Fruit fly (Drosophila melanogaster) whole organism, prepupa: ENCODE results near the gene CG4709.

Experiments used
- Blimp-1 ChIP-seq: fragments of 200-800 bp; sonication (Bioruptor generic); optimal IDR thresholded peaks from 3 replicates; lab custom pipeline; 2017; ENCODE audit warnings: missing biosample characterization, missing genetic modification characterization, mild to moderate bottlenecking, moderate library complexity, missing genetic modification reagents
- CG10631 ChIP-seq: fragments of 200-800 bp; sonication (Bioruptor generic); optimal IDR thresholded peaks from 2 replicates; lab custom pipeline; 2016; ENCODE audit warnings: missing biosample characterization, missing genetic modification characterization
- CG10669 ChIP-seq: fragments of 200-800 bp; sonication (Bioruptor generic); optimal IDR thresholded peaks from 3 replicates; lab custom pipeline; 2018; ENCODE audit warnings: missing biosample characterization, mild to moderate bottlenecking, missing genetic modification characterization, moderate library complexity
- CG11762 ChIP-seq: fragments of 200-800 bp; sonication (Bioruptor generic); optimal IDR thresholded peaks from 3 replicates; lab custom pipeline; 2016; ENCODE audit warnings: missing biosample characterization, missing genetic modification characterization; ENCODE audit not compliant: insufficient read depth
- CG11902 ChIP-seq: fragments of 200-800 bp; sonication (Bioruptor generic); optimal IDR thresholded peaks from 3 replicates; lab custom pipeline; 2016; ENCODE audit warnings: missing biosample characterization, missing genetic modification characterization
- CG15336 ChIP-seq: fragments of 200-800 bp; sonication (Bioruptor generic); IDR thresholded peaks from 2 replicates; pipeline ENCODE4 v1.3.6; 2022; ENCODE audit warnings: missing biosample characterization, missing genetic modification characterization
- CG16779 ChIP-seq: fragments of 200-800 bp; sonication (Bioruptor generic); optimal IDR thresholded peaks from 3 replicates; lab custom pipeline; 2017; ENCODE audit warnings: missing biosample characterization, mild to moderate bottlenecking, missing genetic modification characterization
- CG3032 ChIP-seq: fragments of 200-800 bp; optimal IDR thresholded peaks from 2 replicates; lab custom pipeline; 2019; ENCODE audit warnings: missing biosample characterization, mild to moderate bottlenecking, missing genetic modification characterization, moderate library complexity
- CG31627 ChIP-seq: fragments of 200-800 bp; sonication (Bioruptor generic); optimal IDR thresholded peaks from 3 replicates; lab custom pipeline; 2016; ENCODE audit warnings: missing biosample characterization, missing genetic modification characterization
- CG34406 ChIP-seq: fragments of 200-800 bp; sonication (Bioruptor generic); optimal IDR thresholded peaks from 3 replicates; lab custom pipeline; 2016; ENCODE audit warnings: missing biosample characterization, missing genetic modification characterization
- CG3919 ChIP-seq: fragments of 200-800 bp; sonication (Bioruptor generic); optimal IDR thresholded peaks from 3 replicates; lab custom pipeline; 2016; ENCODE audit warnings: missing biosample characterization, missing genetic modification characterization
- CG4318 ChIP-seq: fragments of 200-800 bp; sonication (Bioruptor generic); optimal IDR thresholded peaks from 3 replicates; lab custom pipeline; 2017; ENCODE audit warnings: missing biosample characterization, mild to moderate bottlenecking, missing genetic modification characterization
- CG6163 ChIP-seq: fragments of 200-800 bp; sonication (Bioruptor generic); IDR thresholded peaks from 3 replicates; pipeline ENCODE4 v1.3.6; 2022; ENCODE audit warnings: missing biosample characterization, missing genetic modification characterization
- CG6276 ChIP-seq: fragments of 200-800 bp; sonication (Bioruptor generic); optimal IDR thresholded peaks from 2 replicates; lab custom pipeline; 2017; ENCODE audit warnings: missing biosample characterization, mild to moderate bottlenecking, missing genetic modification characterization
- CG6808 ChIP-seq: fragments of 200-800 bp; sonication (Bioruptor generic); optimal IDR thresholded peaks from 3 replicates; lab custom pipeline; 2017; ENCODE audit warnings: missing biosample characterization, missing genetic modification characterization, mild to moderate bottlenecking, moderate library complexity, missing genetic modification reagents
- CG6854 ChIP-seq: fragments of 200-800 bp; sonication (Bioruptor generic); optimal IDR thresholded peaks from 2 replicates; lab custom pipeline; 2017; ENCODE audit warnings: missing biosample characterization, mild to moderate bottlenecking, missing genetic modification characterization
- CG7368 ChIP-seq: fragments of 200-800 bp; sonication (Bioruptor generic); optimal IDR thresholded peaks from 3 replicates; lab custom pipeline; 2016; ENCODE audit warnings: missing biosample characterization, missing genetic modification characterization
- CG8319 ChIP-seq: fragments of 200-800 bp; sonication (Bioruptor generic); optimal IDR thresholded peaks from 3 replicates; lab custom pipeline; 2016; ENCODE audit warnings: missing biosample characterization, missing genetic modification characterization
- CG8632 ChIP-seq: fragments of 200-800 bp; sonication (Bioruptor generic); optimal IDR thresholded peaks from 3 replicates; lab custom pipeline; 2016; ENCODE audit warnings: missing biosample characterization, missing genetic modification characterization
- CG9139 ChIP-seq: fragments of 200-800 bp; sonication (Bioruptor generic); optimal IDR thresholded peaks from 3 replicates; lab custom pipeline; 2017; ENCODE audit warnings: missing biosample characterization, mild to moderate bottlenecking, missing genetic modification characterization
- Eip75B ChIP-seq: fragments of 200-800 bp; sonication (Bioruptor generic); optimal IDR thresholded peaks from 3 replicates; lab custom pipeline; 2016; ENCODE audit warnings: missing biosample characterization, missing genetic modification characterization
- Eip78C ChIP-seq: fragments of 200-800 bp; sonication (Bioruptor generic); peaks from one replicate; lab custom pipeline; 2016; ENCODE audit warnings: missing biosample characterization, missing genetic modification characterization
- Ets21C ChIP-seq: fragments of 200-800 bp; sonication (Bioruptor generic); optimal IDR thresholded peaks from 3 replicates; lab custom pipeline; 2016; ENCODE audit warnings: missing biosample characterization, missing genetic modification characterization
- Ets96B ChIP-seq: fragments of 200-800 bp; optimal IDR thresholded peaks from 2 replicates; lab custom pipeline; 2019; ENCODE audit warnings: missing biosample characterization, mild to moderate bottlenecking, missing genetic modification characterization, moderate library complexity
- Gug ChIP-seq: fragments of 200-800 bp; sonication (Bioruptor generic); IDR thresholded peaks from 2 replicates; pipeline ENCODE4 v1.3.6; 2022; ENCODE audit warnings: missing biosample characterization, missing genetic modification characterization
- Hr38 ChIP-seq: sonication (Bioruptor generic); optimal IDR thresholded peaks from 2 replicates; lab custom pipeline; 2016; ENCODE audit warnings: missing biosample characterization, missing genetic modification characterization
- Hr39 ChIP-seq: fragments of 200-800 bp; sonication (Bioruptor generic); optimal IDR thresholded peaks from 2 replicates; lab custom pipeline; 2016; ENCODE audit warnings: missing biosample characterization, missing genetic modification characterization
- Hr4 ChIP-seq: fragments of 200-800 bp; sonication (Bioruptor generic); optimal IDR thresholded peaks from 3 replicates; lab custom pipeline; 2016; ENCODE audit warnings: missing biosample characterization, missing genetic modification characterization
- Lpt ChIP-seq: fragments of 200-800 bp; sonication (Bioruptor generic); optimal IDR thresholded peaks from 3 replicates; lab custom pipeline; 2016; ENCODE audit warnings: missing biosample characterization, missing genetic modification characterization
- Met ChIP-seq: fragments of 200-800 bp; sonication (Bioruptor generic); optimal IDR thresholded peaks from 3 replicates; lab custom pipeline; 2016; ENCODE audit warnings: missing biosample characterization, missing genetic modification characterization
- OdsH ChIP-seq: fragments of 200-800 bp; sonication (Bioruptor generic); optimal IDR thresholded peaks from 3 replicates; lab custom pipeline; 2016; ENCODE audit warnings: missing biosample characterization, missing genetic modification characterization
- Smox ChIP-seq: fragments of 200-800 bp; sonication (Bioruptor generic); optimal IDR thresholded peaks from 3 replicates; lab custom pipeline; 2016; ENCODE audit warnings: missing biosample characterization, missing genetic modification characterization
- Sox102F ChIP-seq: fragments of 200-800 bp; sonication (Bioruptor generic); optimal IDR thresholded peaks from 2 replicates; lab custom pipeline; 2016; ENCODE audit warnings: missing biosample characterization, mild to moderate bottlenecking, missing genetic modification characterization
- Sox14 ChIP-seq: fragments of 200-800 bp; sonication (Bioruptor generic); optimal IDR thresholded peaks from 3 replicates; lab custom pipeline; 2016; ENCODE audit warnings: missing biosample characterization, missing genetic modification characterization
- Sox15 ChIP-seq: fragments of 200-800 bp; sonication (Bioruptor generic); optimal IDR thresholded peaks from 3 replicates; lab custom pipeline; 2016; ENCODE audit warnings: missing biosample characterization, missing genetic modification characterization
- acj6 ChIP-seq: fragments of 200-800 bp; sonication (Bioruptor generic); optimal IDR thresholded peaks from 3 replicates; lab custom pipeline; 2016; ENCODE audit warnings: missing biosample characterization, missing genetic modification characterization
- cyc ChIP-seq: fragments of 200-800 bp; sonication (Bioruptor generic); optimal IDR thresholded peaks from 3 replicates; lab custom pipeline; 2016; ENCODE audit warnings: missing biosample characterization, missing genetic modification characterization
- dac ChIP-seq: fragments of 200-800 bp; sonication (Bioruptor generic); optimal IDR thresholded peaks from 2 replicates; lab custom pipeline; 2017; ENCODE audit warnings: missing biosample characterization, mild to moderate bottlenecking, missing genetic modification characterization
- dsx ChIP-seq: fragments of 200-800 bp; optimal IDR thresholded peaks from 3 replicates; lab custom pipeline; 2019; ENCODE audit warnings: missing biosample characterization, mild to moderate bottlenecking, missing genetic modification characterization, moderate library complexity; ENCODE audit not compliant: poor library complexity, severe bottlenecking
- eg ChIP-seq: fragments of 200-800 bp; sonication (Bioruptor generic); IDR thresholded peaks from 3 replicates; pipeline ENCODE4 v1.3.6; 2022; ENCODE audit warnings: missing biosample characterization, missing genetic modification characterization
- esn ChIP-seq: fragments of 200-800 bp; sonication (Bioruptor generic); optimal IDR thresholded peaks from 2 replicates; lab custom pipeline; 2016; ENCODE audit warnings: missing biosample characterization, mild to moderate bottlenecking, missing genetic modification characterization, moderate library complexity
- fd59A ChIP-seq: fragments of 200-800 bp; sonication (Bioruptor generic); optimal IDR thresholded peaks from 2 replicates; lab custom pipeline; 2017; ENCODE audit warnings: missing biosample characterization, mild to moderate bottlenecking, missing genetic modification characterization, missing genetic modification reagents
- fd85E ChIP-seq: fragments of 200-800 bp; sonication (Bioruptor generic); optimal IDR thresholded peaks from 3 replicates; lab custom pipeline; 2016; ENCODE audit warnings: missing biosample characterization, missing genetic modification characterization
- lz ChIP-seq: fragments of 200-800 bp; sonication (Bioruptor generic); optimal IDR thresholded peaks from 3 replicates; lab custom pipeline; 2016; ENCODE audit warnings: missing biosample characterization, missing genetic modification characterization
- net ChIP-seq: fragments of 200-800 bp; sonication (Bioruptor generic); optimal IDR thresholded peaks from 3 replicates; lab custom pipeline; 2016; ENCODE audit warnings: missing biosample characterization, missing genetic modification characterization
- pdm3 ChIP-seq: fragments of 200-800 bp; sonication (Bioruptor generic); optimal IDR thresholded peaks from 3 replicates; lab custom pipeline; 2016; ENCODE audit warnings: missing biosample characterization, missing genetic modification characterization
- salr ChIP-seq, 2 experiments: fragments of 200-800 bp; sonication (Bioruptor generic); optimal IDR thresholded peaks; 3 replicates each; lab custom pipeline; 2016 to 2018; ENCODE audit warnings: missing biosample characterization in 2 of 2, missing genetic modification characterization in 2 of 2, mild to moderate bottlenecking in 1 of 2
- spab ChIP-seq: fragments of 200-800 bp; sonication (Bioruptor generic); optimal IDR thresholded peaks from 2 replicates; lab custom pipeline; 2017; ENCODE audit warnings: missing biosample characterization, mild to moderate bottlenecking, missing genetic modification characterization, missing genetic modification reagents
- svp ChIP-seq: fragments of 200-800 bp; sonication (Bioruptor generic); peaks from one replicate; lab custom pipeline; 2016; ENCODE audit warnings: missing biosample characterization, missing genetic modification characterization
- topi ChIP-seq: fragments of 200-800 bp; sonication (Bioruptor generic); optimal IDR thresholded peaks from 3 replicates; lab custom pipeline; 2016; ENCODE audit warnings: missing biosample characterization, missing genetic modification characterization
- vri ChIP-seq: fragments of 200-800 bp; sonication (Bioruptor generic); optimal IDR thresholded peaks from 3 replicates; lab custom pipeline; 2016; ENCODE audit warnings: missing biosample characterization, mild to moderate bottlenecking, missing genetic modification characterization

CG4709 gene

DNA sequence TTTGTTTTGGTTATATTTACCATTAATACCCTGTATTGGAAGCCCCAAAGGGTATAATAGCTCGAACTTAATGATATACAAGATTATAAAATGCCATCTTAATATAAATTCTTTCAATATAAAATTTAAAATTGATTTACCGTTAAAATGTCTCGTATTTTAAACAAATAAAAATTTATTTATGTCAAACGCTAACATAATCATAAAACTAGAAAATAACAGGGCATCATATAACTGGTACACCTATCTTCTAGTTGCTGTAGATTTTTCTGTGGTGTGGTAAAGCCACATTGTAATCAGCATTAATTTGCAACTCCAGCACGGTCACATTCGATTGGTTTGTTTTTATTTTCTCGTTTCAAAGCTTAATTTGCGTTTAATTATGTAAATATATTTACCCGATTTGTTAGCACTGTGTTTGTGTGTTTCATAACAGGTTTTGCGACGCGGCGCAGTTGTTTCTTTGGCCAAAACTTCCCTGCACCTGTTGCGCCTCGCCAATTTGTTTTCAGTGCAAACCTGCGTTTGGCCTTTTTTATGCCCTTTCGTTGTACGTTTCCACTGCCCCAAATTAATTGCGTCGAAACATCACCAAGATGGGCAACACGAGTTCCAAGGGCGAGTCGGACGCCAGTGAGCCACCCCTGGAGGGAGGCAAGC, 3.0 kb downstream of the CG4709 start, which contains the start of the genes CG4658 and CG5846:
Gene CG4658, plus strand, starts transcription at position 140 of the 660 bp plus-strand sequence.
Gene CG5846, minus strand, starts transcription at position 245 of the 660 bp plus-strand sequence.
- TF ChIP-seq Blimp-1 (GFP tag; lab: Kevin White, UChicago) (peak; percentile 60), CG3919 (GFP tag; lab: Kevin White, UChicago) (peak; percentile 94), CG6808 (GFP tag; lab: Kevin White, UChicago) (peak; percentile 74), OdsH (GFP tag; lab: Kevin White, UChicago) (peak; percentile 96), CG3032 (tag; lab: Kevin White, UChicago) (peak; percentile 92), Sox102F (peak; percentile 90), CG8319 (peak; percentile 79), Hr39 (peak; percentile 90), net (GFP tag; lab: Kevin White, UChicago) (peak; percentile 91), Lpt (GFP tag; lab: Kevin White, UChicago) (peak; percentile 92), CG31627 (GFP tag; lab: Kevin White, UChicago) (peak; percentile 93), CG11902 (GFP tag; lab: Kevin White, UChicago) (peak; percentile 84), spab (no peak), esn (GFP tag; lab: Kevin White, UChicago) (peak; percentile 97), Sox15 (peak; percentile 86), salr (GFP tag; optimal IDR thresholded peaks at IDR 0.05; lab: Kevin White, UChicago) (peak in 1 of 2 experiments; percentile 43), Sox14 (GFP tag; lab: Kevin White, UChicago) (peak; percentile 93), svp (GFP tag; lab: Kevin White, UChicago) (peak; percentile 95), CG6276 (GFP tag; lab: Kevin White, UChicago) (no peak), CG6854 (peak; percentile 40), Hr38 (GFP tag; lab: Kevin White, UChicago) (no peak), Ets21C (GFP tag; lab: Kevin White, UChicago) (peak; percentile 86), CG15336 (GFP tag; lab: Robert Waterston, UW) (peak; percentile 95), dac (GFP tag; lab: Kevin White, UChicago) (peak; percentile 50), Eip78C (peak; percentile 98), fd85E (GFP tag; lab: Kevin White, UChicago) (peak; percentile 67), eg (GFP tag; lab: Robert Waterston, UW) (peak; percentile 96), Met (GFP tag; lab: Kevin White, UChicago) (peak; percentile 96), Smox (peak; percentile 93), vri (GFP tag; lab: Kevin White, UChicago) (peak; percentile 88), CG10631 (GFP tag; lab: Kevin White, UChicago) (peak; percentile 93), Ets96B (tag; lab: Kevin White, UChicago) (peak; percentile 95), CG7368 (GFP tag; lab: Kevin White, UChicago) (peak; percentile 90), CG4318 (no peak), CG8632 (peak; percentile 96), CG11762 (GFP tag; lab: Kevin White, UChicago) (peak; percentile 90), CG16779 (tag; lab: Kevin White, UChicago) (no peak), CG34406 (peak; percentile 95), dsx (peak; percentile 94), CG6163 (peak; percentile 92), Eip75B (GFP tag; lab: Kevin White, UChicago) (peak; percentile 92), acj6 (GFP tag; lab: Kevin White, UChicago) (peak; percentile 93), topi (GFP tag; lab: Kevin White, UChicago) (peak; percentile 92), Gug (peak; percentile 93), pdm3 (GFP tag; lab: Kevin White, UChicago) (peak; percentile 95), CG9139 (no peak), CG10669 (GFP tag; lab: Kevin White, UChicago) (peak; percentile 90), cyc (GFP tag; lab: Kevin White, UChicago) (peak; percentile 92), lz (GFP tag; lab: Kevin White, UChicago) (peak; percentile 93), fd59A (peak; percentile 74), Hr4 (peak; percentile 91)
